Worm (Caenorhabditis elegans) whole organism, mixed stage, embryonic: ENCODE measurements around the gene smex-2.

Experiments used
- ceh-83 ChIP-seq: fragments of 200-800 bp; sonication (Bioruptor generic); optimal IDR thresholded peaks from 2 replicates; lab custom pipeline; 2018; ENCODE audit warnings: mild to moderate bottlenecking, missing genetic modification characterization, missing compliant biosample characterization
- cnd-1 ChIP-seq: fragments of 200-800 bp; sonication (Bioruptor generic); optimal IDR thresholded peaks from 2 replicates; lab custom pipeline; 2018; ENCODE audit warnings: mild to moderate bottlenecking, missing genetic modification characterization, missing compliant biosample characterization
- flh-1 ChIP-seq: fragments of 200-800 bp; sonication (Bioruptor generic); optimal IDR thresholded peaks from 2 replicates; lab custom pipeline; 2018; ENCODE audit warnings: mild to moderate bottlenecking, missing genetic modification characterization, moderate library complexity, missing compliant biosample characterization
- lin-13 ChIP-seq: fragments of 150-350 bp; optimal IDR thresholded peaks from 2 replicates; lab custom pipeline; 2014; ENCODE audit warnings: missing biosample characterization, missing genetic modification characterization
- lin-32 ChIP-seq: fragments of 200-800 bp; sonication (Bioruptor generic); optimal IDR thresholded peaks from 2 replicates; lab custom pipeline; 2018; ENCODE audit warnings: mild to moderate bottlenecking, missing genetic modification characterization, missing compliant biosample characterization
- lsy-2 ChIP-seq: fragments of 150-350 bp; optimal IDR thresholded peaks from 2 replicates; lab custom pipeline; 2014; ENCODE audit warnings: missing biosample characterization, missing genetic modification characterization
- mep-1 ChIP-seq: fragments of 150-350 bp; optimal IDR thresholded peaks from 2 replicates; lab custom pipeline; 2017; ENCODE audit warnings: missing biosample characterization, missing genetic modification reagents, missing genetic modification characterization, inconsistent platforms
- mls-2 ChIP-seq: sonication (generic microtip); optimal IDR thresholded peaks from 2 replicates; lab custom pipeline; 2016; ENCODE audit warnings: mild to moderate bottlenecking, missing genetic modification characterization, moderate library complexity, missing compliant biosample characterization
- nhr-12 ChIP-seq: fragments of 150-350 bp; optimal IDR thresholded peaks from 2 replicates; lab custom pipeline; 2014; ENCODE audit warnings: missing biosample characterization, missing genetic modification characterization
- pha-4 ChIP-seq: fragments of 150-350 bp; optimal IDR thresholded peaks from 2 replicates; lab custom pipeline; 2018; ENCODE audit warnings: missing biosample characterization, missing genetic modification reagents, missing genetic modification characterization
- snpc-4 ChIP-seq: fragments of 150-350 bp; optimal IDR thresholded peaks from 2 replicates; lab custom pipeline; 2014; ENCODE audit warnings: missing biosample characterization, missing genetic modification characterization
- unc-62 ChIP-seq: fragments of 150-350 bp; optimal IDR thresholded peaks from 2 replicates; lab custom pipeline; 2014; ENCODE audit warnings: missing biosample characterization, missing genetic modification reagents, missing genetic modification characterization
- ztf-11 ChIP-seq: fragments of 150-350 bp; optimal IDR thresholded peaks from 2 replicates; lab custom pipeline; 2014; ENCODE audit warnings: missing biosample characterization, missing genetic modification characterization

DNA sequence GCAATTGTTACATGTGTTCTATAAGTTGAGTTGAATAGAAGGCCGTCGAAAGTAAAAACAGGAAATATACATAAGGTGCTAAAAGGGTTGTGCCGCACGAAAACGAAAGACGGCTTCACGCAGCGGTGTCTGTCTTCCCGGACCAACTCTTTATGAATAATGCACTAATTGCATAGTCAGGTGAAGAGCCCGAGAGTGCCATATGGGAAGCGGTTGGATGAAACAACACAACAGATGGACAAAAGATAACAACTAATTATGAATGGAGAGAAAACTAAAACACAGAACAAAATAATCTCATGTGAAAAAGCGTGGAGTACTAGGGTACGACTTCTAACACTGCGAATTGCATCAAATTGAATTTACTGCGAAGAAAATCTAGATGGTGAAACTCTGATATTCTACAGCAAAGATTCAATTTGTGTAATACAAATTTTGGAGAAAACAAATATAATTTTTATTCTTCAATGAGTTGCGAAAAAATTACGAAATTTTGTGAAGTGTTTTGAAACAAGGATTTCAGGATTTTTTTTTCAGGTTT is 9.7 kb upstream of the smex-2 start:
- no peak for TF ChIP-seq mls-2 (tag; lab: Kevin White, UChicago)
- TF ChIP-seq lsy-2 (tag; lab: Kevin White, UChicago) = no peak
- no peak for TF ChIP-seq pha-4 (tag; lab: Kevin White, UChicago)
- TF ChIP-seq ceh-83 (GFP tag; lab: Kevin White, UChicago) = no peak
- TF ChIP-seq lin-13 (tag; lab: Kevin White, UChicago) = no peak
- peak; percentile 11 for TF ChIP-seq mep-1 (tag; lab: Kevin White, UChicago)
- TF ChIP-seq flh-1 (GFP tag; lab: Kevin White, UChicago) = no peak
- TF ChIP-seq nhr-12 (tag; lab: Kevin White, UChicago) = no peak
- no peak for TF ChIP-seq ztf-11 (tag; lab: Kevin White, UChicago)
- TF ChIP-seq lin-32 (GFP tag; lab: Kevin White, UChicago) = peak; percentile 90
- TF ChIP-seq cnd-1 (tag; lab: Kevin White, UChicago) = peak; percentile 76
- TF ChIP-seq unc-62 (GFP tag; lab: Kevin White, UChicago) = no peak
- no peak for TF ChIP-seq snpc-4 (tag; lab: Kevin White, UChicago)
